Worm (Caenorhabditis elegans) whole organism, young adult: ENCODE data around the gene F29B9.7.

Source experiments
- snpc-4 ChIP-seq, 5 experiments: fragments of 150-350 bp in 1 of 5; sonication (generic microtip) in 4 of 5; optimal IDR thresholded peaks; 2 replicates each; lab custom pipeline; 2014 to 2018; ENCODE audit warnings: missing genetic modification characterization in 5 of 5, missing biosample characterization in 3 of 5, antibody characterized with exemption in 2 of 5, mild to moderate bottlenecking in 2 of 5, missing compliant biosample characterization in 2 of 5, missing genotype in 2 of 5, moderate library complexity in 2 of 5, missing genetic modification reagents in 1 of 5
- tbp1 ChIP-seq: fragments of 200-800 bp; sonication (Bioruptor generic); optimal IDR thresholded peaks from 2 replicates; lab custom pipeline; 2018; ENCODE audit warnings: mild to moderate bottlenecking, missing genetic modification characterization, missing compliant biosample characterization
- xnd-1 ChIP-seq: sonication (generic microtip); optimal IDR thresholded peaks from 2 replicates; lab custom pipeline; 2016; ENCODE audit warnings: missing genotype, missing genetic modification reagents, missing genetic modification characterization, missing compliant biosample characterization

- TF ChIP-seq xnd-1 (tag; lab: Kevin White, UChicago): no peak
- TF ChIP-seq tbp1 (GFP tag; lab: Kevin White, UChicago): no peak
- TF ChIP-seq snpc-4 (GFP tag; optimal IDR thresholded peaks at IDR 0.05; lab: Kevin White, UChicago): no peak
- TF ChIP-seq snpc-4 (tag; optimal IDR thresholded peaks at IDR 0.05; lab: Kevin White, UChicago): no peak
Observed at ce11 chrIV:4643577-4643976, 6.0 kb upstream of the F29B9.7 start.
